In genomic region chr2L:6683992-6684882, dm6 we compare ENCODE assay signal across 1 fruit fly cellular context.
TF ChIP-seq lines count a peak whose summit lies in the region.

Nhe3 (minus strand) TSS chr2L:6684364.

TF ChIP-seq in whole organism, embryonic, 481 proteins besides CTCF, POLR2A, EP300 and RAD21 (continued from another document and continues in another):
- TF ChIP-seq ATbp (GFP tag; optimal IDR thresholded peaks at IDR 0.05; lab: Kevin White, UChicago) (peak; percentile 74), nmo (GFP tag; optimal IDR thresholded peaks at IDR 0.05; lab: Kevin White, UChicago) (peak; percentile 84), Ravus (GFP tag; IDR thresholded peaks at IDR 0.05; lab: Robert Waterston, UW) (peak; percentile 45), vvl (GFP tag; IDR thresholded peaks at IDR 0.05; lab: Robert Waterston, UW) (peak; percentile 89), CG7839 (tag; optimal IDR thresholded peaks at IDR 0.05; lab: Kevin White, UChicago) (peak; percentile 85), CG5245 (GFP tag; optimal IDR thresholded peaks at IDR 0.05; lab: Kevin White, UChicago) (peak; percentile 66), ac (GFP tag; optimal IDR thresholded peaks at IDR 0.05; lab: Kevin White, UChicago) (no peak), CG10654 (GFP tag; optimal IDR thresholded peaks at IDR 0.05; lab: Kevin White, UChicago) (peak; percentile 81), onecut (GFP tag; IDR thresholded peaks at IDR 0.05; lab: Robert Waterston, UW) (peak; percentile 92), CG13624 (GFP tag; optimal IDR thresholded peaks at IDR 0.05; lab: Kevin White, UChicago) (peak; percentile 80), chif (GFP tag; optimal IDR thresholded peaks at IDR 0.05; lab: Kevin White, UChicago) (peak; percentile 36 to 85), CG10462 (GFP tag; optimal IDR thresholded peaks at IDR 0.05; lab: Kevin White, UChicago) (peak; percentile 60), gce (GFP tag; IDR thresholded peaks at IDR 0.05; lab: Robert Waterston, UW) (peak; percentile 71; the same call in 1 of the 3 replicates), CG10274 (GFP tag; optimal IDR thresholded peaks at IDR 0.05; lab: Kevin White, UChicago) (peak; percentile 36), Hand (GFP tag; optimal IDR thresholded peaks at IDR 0.05; lab: Kevin White, UChicago) (peak; percentile 63), zfh2 (GFP tag; optimal IDR thresholded peaks at IDR 0.05; lab: Kevin White, UChicago) (peak; percentile 84), ranshi (GFP tag; IDR thresholded peaks at IDR 0.05; lab: Robert Waterston, UW) (peak; percentile 87; the same call in 1 of the 2 replicates), salm (tag; optimal IDR thresholded peaks at IDR 0.05; lab: Kevin White, UChicago) (peak; percentile 74), Ets65A (GFP tag; lab: Kevin White, UChicago) (peak; percentile 96), CG13296 (GFP tag; optimal IDR thresholded peaks at IDR 0.05; lab: Kevin White, UChicago) (peak; percentile 79), CG12942 (GFP tag; optimal IDR thresholded peaks at IDR 0.05; lab: Kevin White, UChicago) (peak; percentile 65), Ets97D (GFP tag; optimal IDR thresholded peaks at IDR 0.05; lab: Kevin White, UChicago) (peak; percentile 78), disco-r (GFP tag; optimal IDR thresholded peaks at IDR 0.05; lab: Kevin White, UChicago) (peak; percentile 63), zf30C (GFP tag; optimal IDR thresholded peaks at IDR 0.05; lab: Kevin White, UChicago) (no peak), Nf-YA (GFP tag; IDR thresholded peaks at IDR 0.05; lab: Robert Waterston, UW) (no peak), CG4328 (GFP tag; optimal IDR thresholded peaks at IDR 0.05; lab: Kevin White, UChicago) (peak; percentile 69), CG30403 (GFP tag; optimal IDR thresholded peaks at IDR 0.05; lab: Kevin White, UChicago) (peak; percentile 92), abd-A (tag; optimal IDR thresholded peaks at IDR 0.05; lab: Kevin White, UChicago) (no peak), zfh1 (GFP tag; IDR thresholded peaks at IDR 0.05; lab: Robert Waterston, UW) (peak; percentile 88; the same call in 2 of the 3 replicates), fu2 (GFP tag; optimal IDR thresholded peaks at IDR 0.05; lab: Kevin White, UChicago) (peak; percentile 78), CG18476 (GFP tag; optimal IDR thresholded peaks at IDR 0.05; lab: Kevin White, UChicago) (peak; percentile 81), CG6854 (GFP tag; optimal IDR thresholded peaks at IDR 0.05; lab: Kevin White, UChicago) (peak; percentile 30), seq (GFP tag; IDR thresholded peaks at IDR 0.05; lab: Robert Waterston, UW) (peak; percentile 36; the same call in 1 of the 2 replicates), MTF-1 (GFP tag; optimal IDR thresholded peaks at IDR 0.05; lab: Kevin White, UChicago; ENCODE audit: borderline replicate concordance) (peak; percentile 14), da (GFP tag; optimal IDR thresholded peaks at IDR 0.05; lab: Kevin White, UChicago) (no peak), ash1 (GFP tag; optimal IDR thresholded peaks at IDR 0.05; lab: Kevin White, UChicago) (no peak), Meics (GFP tag; optimal IDR thresholded peaks at IDR 0.05; lab: Kevin White, UChicago) (peak; percentile 77), Med (GFP tag; lab: Kevin White, UChicago) (peak; percentile 97), CG2129 (GFP tag; IDR thresholded peaks at IDR 0.05; lab: Robert Waterston, UW; ENCODE audit: partially characterized antibody) (no peak), CG3838 (GFP tag; optimal IDR thresholded peaks at IDR 0.05; lab: Kevin White, UChicago) (peak; percentile 45), CG8924 (tag; optimal IDR thresholded peaks at IDR 0.05; lab: Kevin White, UChicago) (peak; percentile 77), Hsf (GFP tag; optimal IDR thresholded peaks at IDR 0.05; lab: Kevin White, UChicago) (peak; percentile 90), CG16779 (GFP tag; IDR thresholded peaks at IDR 0.05; lab: Robert Waterston, UW) (peak; percentile 57; the same call in 1 of the 2 replicates), tll (GFP tag; optimal IDR thresholded peaks at IDR 0.05; lab: Kevin White, UChicago) (no peak), E2f2 (GFP tag; IDR thresholded peaks at IDR 0.05; lab: Robert Waterston, UW) (peak; percentile 98), Rx (GFP tag; IDR thresholded peaks at IDR 0.05; lab: Robert Waterston, UW) (peak; percentile 80), gem (tag; optimal IDR thresholded peaks at IDR 0.05; lab: Kevin White, UChicago) (peak; percentile 87), Ssrp (tag; optimal IDR thresholded peaks at IDR 0.05; lab: Kevin White, UChicago) (peak; percentile 84), ftz-f1 (GFP tag; optimal IDR thresholded peaks at IDR 0.05; lab: Kevin White, UChicago) (no peak), CG3847 (GFP tag; IDR thresholded peaks at IDR 0.05; lab: Robert Waterston, UW) (peak; percentile 81), CG2712 (tag; optimal IDR thresholded peaks at IDR 0.05; lab: Kevin White, UChicago) (peak; percentile 82), Mad (GFP tag; optimal IDR thresholded peaks at IDR 0.05; lab: Kevin White, UChicago) (peak; percentile 87), dysf (GFP tag; IDR thresholded peaks at IDR 0.05; lab: Robert Waterston, UW) (peak; percentile 85), gfzf (GFP tag; optimal IDR thresholded peaks at IDR 0.05; lab: Kevin White, UChicago) (peak; percentile 74), CG34376 (GFP tag; optimal IDR thresholded peaks at IDR 0.05; lab: Kevin White, UChicago) (peak; percentile 62), CG4404 (GFP tag; IDR thresholded peaks at IDR 0.05; lab: Robert Waterston, UW) (peak; percentile 76), dimm (GFP tag; IDR thresholded peaks at IDR 0.05; lab: Robert Waterston, UW) (no peak; the same call in none of the 2 replicates), CG6654 (GFP tag; optimal IDR thresholded peaks at IDR 0.05; lab: Kevin White, UChicago) (peak; percentile 40), pum (GFP tag; optimal IDR thresholded peaks at IDR 0.05; lab: Kevin White, UChicago) (peak; percentile 78), Drgx (GFP tag; IDR thresholded peaks at IDR 0.05; lab: Robert Waterston, UW) (peak; percentile 67), dpn (GFP tag; optimal IDR thresholded peaks at IDR 0.05; lab: Kevin White, UChicago) (peak; percentile 75 to 85), pan (optimal IDR thresholded peaks at IDR 0.05; lab: Kevin White, UChicago) (no peak), pan (GFP tag; optimal IDR thresholded peaks at IDR 0.05 in 1 of 2, IDR thresholded peaks at IDR 0.05 in 1 of 2) (peak in 1 of 2 experiments; percentile 85), CG10366 (GFP tag; IDR thresholded peaks at IDR 0.05; lab: Robert Waterston, UW) (peak; percentile 80), CG32532 (GFP tag; IDR thresholded peaks at IDR 0.05; lab: Robert Waterston, UW) (peak; percentile 83), CG13287 (GFP tag; IDR thresholded peaks at IDR 0.05; lab: Robert Waterston, UW; ENCODE audit: partially characterized antibody) (peak; percentile 47; the same call in 1 of the 2 replicates), CG12391 (tag; optimal IDR thresholded peaks at IDR 0.05; lab: Kevin White, UChicago) (peak; percentile 86), CG12219 (GFP tag; optimal IDR thresholded peaks at IDR 0.05; lab: Kevin White, UChicago) (peak; percentile 41), CG9932 (GFP tag; IDR thresholded peaks at IDR 0.05; lab: Robert Waterston, UW) (peak; percentile 93), C15 (GFP tag; IDR thresholded peaks at IDR 0.05; lab: Robert Waterston, UW) (peak; percentile 65; the same call in 1 of the 3 replicates), Optix (GFP tag; IDR thresholded peaks at IDR 0.05; lab: Robert Waterston, UW) (peak; percentile 56; the same call in 1 of the 3 replicates), otp (GFP tag; IDR thresholded peaks at IDR 0.05; lab: Robert Waterston, UW) (peak; percentile 74), jigr1 (GFP tag; IDR thresholded peaks at IDR 0.05; lab: Robert Waterston, UW) (peak; percentile 37; the same call in 1 of the 3 replicates), luna (GFP tag; optimal IDR thresholded peaks at IDR 0.05; lab: Kevin White, UChicago) (no peak), CG11456 (GFP tag; IDR thresholded peaks at IDR 0.05; lab: Robert Waterston, UW) (peak; percentile 87), B-H2 (GFP tag; optimal IDR thresholded peaks at IDR 0.05; lab: Kevin White, UChicago) (peak; percentile 67), Rfx (GFP tag; IDR thresholded peaks at IDR 0.05; lab: Robert Waterston, UW) (peak; percentile 90), CG7372 (GFP tag; IDR thresholded peaks at IDR 0.05; lab: Robert Waterston, UW) (peak; percentile 74), CkIIα-i1 (GFP tag; IDR thresholded peaks at IDR 0.05; lab: Robert Waterston, UW) (no peak), Atf-2 (GFP tag; optimal IDR thresholded peaks at IDR 0.05; lab: Kevin White, UChicago) (peak; percentile 72), tna (GFP tag; IDR thresholded peaks at IDR 0.05; lab: Robert Waterston, UW; ENCODE audit: partially characterized antibody) (no peak), Doc2 (GFP tag; IDR thresholded peaks at IDR 0.05; lab: Robert Waterston, UW) (no peak), GATAe (GFP tag; conservative IDR thresholded peaks at IDR 0.05; lab: Robert Waterston, UW) (no peak), nerfin-1 (tag; optimal IDR thresholded peaks at IDR 0.05; lab: Kevin White, UChicago) (peak; percentile 60), Sox100B (GFP tag; optimal IDR thresholded peaks at IDR 0.05; lab: Kevin White, UChicago) (peak; percentile 81), p53 (GFP tag; optimal IDR thresholded peaks at IDR 0.05; lab: Kevin White, UChicago) (no peak), CG10267 (tag; optimal IDR thresholded peaks at IDR 0.05; lab: Kevin White, UChicago) (peak; percentile 72), z (GFP tag; IDR thresholded peaks at IDR 0.05; lab: Robert Waterston, UW) (no peak), dmrt99B (tag; optimal IDR thresholded peaks at IDR 0.05; lab: Kevin White, UChicago) (no peak), stwl (tag; optimal IDR thresholded peaks at IDR 0.05; lab: Kevin White, UChicago) (peak; percentile 57), CG9437 (GFP tag; optimal IDR thresholded peaks at IDR 0.05; lab: Kevin White, UChicago) (peak; percentile 54), CG17829 (tag; optimal IDR thresholded peaks at IDR 0.05; lab: Kevin White, UChicago) (peak; percentile 75), CG6254 (GFP tag; optimal IDR thresholded peaks at IDR 0.05; lab: Kevin White, UChicago) (no peak), Max (GFP tag; optimal IDR thresholded peaks at IDR 0.05; lab: Kevin White, UChicago) (peak; percentile 86), sr (GFP tag; IDR thresholded peaks at IDR 0.05; lab: Robert Waterston, UW) (0 out of 3 replicates have a peak, but pooled peaks have one; percentile 15), HLH54F (GFP tag; optimal IDR thresholded peaks at IDR 0.05; lab: Kevin White, UChicago) (peak; percentile 85), CG6689 (GFP tag; IDR thresholded peaks at IDR 0.05; lab: Robert Waterston, UW) (peak; percentile 87), sens-2 (GFP tag; IDR thresholded peaks at IDR 0.05; lab: Robert Waterston, UW) (peak; percentile 60; the same call in 1 of the 2 replicates), dm (GFP tag; optimal IDR thresholded peaks at IDR 0.05; lab: Kevin White, UChicago) (peak; percentile 39), CG11247 (GFP tag; IDR thresholded peaks at IDR 0.05; lab: Robert Waterston, UW) (peak; percentile 80), row (GFP tag; IDR thresholded peaks at IDR 0.05; lab: Robert Waterston, UW) (peak; percentile 95), CG33213 (GFP tag; optimal IDR thresholded peaks at IDR 0.05; lab: Kevin White, UChicago) (peak; percentile 42), nau (GFP tag; optimal IDR thresholded peaks at IDR 0.05; lab: Kevin White, UChicago) (peak; percentile 58), CG8290 (GFP tag; optimal IDR thresholded peaks at IDR 0.05; lab: Kevin White, UChicago) (peak; percentile 92), CG8290 (tag; optimal IDR thresholded peaks at IDR 0.05; lab: Kevin White, UChicago) (peak; percentile 69 to 81), ap (GFP tag; IDR thresholded peaks at IDR 0.05; lab: Robert Waterston, UW) (peak; percentile 70), Opbp (GFP tag; IDR thresholded peaks at IDR 0.05; lab: Robert Waterston, UW; ENCODE audit: partially characterized antibody) (peak; percentile 64), Dp (GFP tag; optimal IDR thresholded peaks at IDR 0.05; lab: Kevin White, UChicago) (peak; percentile 96), run (tag; optimal IDR thresholded peaks at IDR 0.05; lab: Kevin White, UChicago) (peak; percentile 36), Ada2b (GFP tag; IDR thresholded peaks at IDR 0.05; lab: Robert Waterston, UW) (peak; percentile 66), tio (GFP tag; optimal IDR thresholded peaks at IDR 0.05; lab: Kevin White, UChicago) (peak; percentile 76), CG6813 (GFP tag; optimal IDR thresholded peaks at IDR 0.05; lab: Kevin White, UChicago) (peak; percentile 60), B-H1 (GFP tag; IDR thresholded peaks at IDR 0.05; lab: Robert Waterston, UW) (peak; percentile 68; the same call in 1 of the 3 replicates), CG3065 (GFP tag; optimal IDR thresholded peaks at IDR 0.05; lab: Kevin White, UChicago) (peak; percentile 59), crc (GFP tag; optimal IDR thresholded peaks at IDR 0.05; lab: Kevin White, UChicago) (peak; percentile 53), CG1529 (GFP tag; optimal IDR thresholded peaks at IDR 0.05; lab: Kevin White, UChicago) (peak; percentile 53), CG17359 (tag; optimal IDR thresholded peaks at IDR 0.05; lab: Kevin White, UChicago) (peak; percentile 73), CG14710 (tag; optimal IDR thresholded peaks at IDR 0.05; lab: Kevin White, UChicago) (peak; percentile 81), sc (optimal IDR thresholded peaks at IDR 0.05; lab: Kevin White, UChicago) (no peak), sc (GFP tag; optimal IDR thresholded peaks at IDR 0.05; lab: Kevin White, UChicago) (peak; percentile 57), NfI (GFP tag; optimal IDR thresholded peaks at IDR 0.05; lab: Kevin White, UChicago) (peak; percentile 75), caup (GFP tag; optimal IDR thresholded peaks at IDR 0.05; lab: Kevin White, UChicago; ENCODE audit: severe bottlenecking) (peak; percentile 79), PHDP (tag; optimal IDR thresholded peaks at IDR 0.05; lab: Kevin White, UChicago) (peak; percentile 71), CG17802 (tag; optimal IDR thresholded peaks at IDR 0.05; lab: Kevin White, UChicago) (peak; percentile 26), her (GFP tag; optimal IDR thresholded peaks at IDR 0.05; lab: Kevin White, UChicago) (peak; percentile 37), CG11723 (GFP tag; optimal IDR thresholded peaks at IDR 0.05; lab: Kevin White, UChicago) (peak; percentile 75), Elba2 (GFP tag; optimal IDR thresholded peaks at IDR 0.05; lab: Kevin White, UChicago) (no peak), Xrp1 (GFP tag; IDR thresholded peaks at IDR 0.05; lab: Robert Waterston, UW) (peak; percentile 82), Fer2 (tag; optimal IDR thresholded peaks at IDR 0.05; lab: Kevin White, UChicago) (peak; percentile 41), MESR4 (GFP tag; optimal IDR thresholded peaks at IDR 0.05; lab: Kevin White, UChicago) (peak; percentile 75)
